Worm (Caenorhabditis elegans) whole organism, L3 larva: ENCODE results near the gene F42D1.4.
A peak's percentile ranks its signal among the peaks of the same experiment; 100 is the strongest.

Experiments used
- ZK546.5 ChIP-seq: sonication (generic microtip); optimal IDR thresholded peaks from 2 replicates; lab custom pipeline; 2017; ENCODE audit warnings: missing biosample characterization, missing genetic modification characterization
- ama-1 ChIP-seq: fragments of 150-350 bp; optimal IDR thresholded peaks from 2 replicates; lab custom pipeline; 2018
- ceh-28 ChIP-seq: fragments of 150-350 bp; optimal IDR thresholded peaks from 2 replicates; lab custom pipeline; 2014; ENCODE audit warnings: missing biosample characterization, missing genetic modification reagents, missing genetic modification characterization
- ceh-82 ChIP-seq: fragments of 150-350 bp; optimal IDR thresholded peaks from 2 replicates; lab custom pipeline; 2014; ENCODE audit warnings: missing biosample characterization, missing genetic modification characterization
- ceh-9 ChIP-seq: sonication (generic microtip); optimal IDR thresholded peaks from 2 replicates; lab custom pipeline; 2018; ENCODE audit warnings: missing biosample characterization, missing genetic modification characterization
- egl-27 ChIP-seq: sonication (generic microtip); optimal IDR thresholded peaks from 4 replicates; lab custom pipeline; 2017; ENCODE audit warnings: missing biosample characterization, missing genetic modification reagents, missing genetic modification characterization
- egl-5 ChIP-seq: fragments of 150-350 bp; optimal IDR thresholded peaks from 2 replicates; lab custom pipeline; 2017; ENCODE audit warnings: missing biosample characterization, missing genetic modification reagents, missing genetic modification characterization, inconsistent platforms
- elt-2 ChIP-seq: sonication (generic microtip); optimal IDR thresholded peaks from 2 replicates; lab custom pipeline; 2016; ENCODE audit warnings: missing genetic modification reagents, mild to moderate bottlenecking, missing genetic modification characterization, missing compliant biosample characterization
- elt-3 ChIP-seq, 3 experiments: fragments of 150-350 bp in 1 of 3; sonication (generic microtip) in 2 of 3; optimal IDR thresholded peaks; 2 replicates in 2 of 3; 4 replicates in 1 of 3; lab custom pipeline; 2014 to 2017; ENCODE audit warnings: missing biosample characterization in 3 of 3, missing genetic modification characterization in 3 of 3
- eor-1 ChIP-seq, 2 experiments: fragments of 150-350 bp; optimal IDR thresholded peaks; 2 replicates each; lab custom pipeline; 2014 to 2018; ENCODE audit warnings: missing biosample characterization in 2 of 2, missing genetic modification characterization in 2 of 2
- fkh-10 ChIP-seq: sonication (generic microtip); optimal IDR thresholded peaks from 2 replicates; lab custom pipeline; 2017; ENCODE audit warnings: missing biosample characterization, missing genetic modification reagents, missing genetic modification characterization
- fkh-2 ChIP-seq: fragments of 150-350 bp; optimal IDR thresholded peaks from 2 replicates; lab custom pipeline; 2014; ENCODE audit warnings: missing biosample characterization, missing genetic modification reagents, missing genetic modification characterization
- fos-1 ChIP-seq: fragments of 150-350 bp; optimal IDR thresholded peaks from 2 replicates; lab custom pipeline; 2014; ENCODE audit warnings: missing biosample characterization, missing genetic modification characterization
- hmg-11 ChIP-seq: sonication (generic microtip); optimal IDR thresholded peaks from 2 replicates; lab custom pipeline; 2016; ENCODE audit warnings: missing genetic modification characterization, missing compliant biosample characterization
- jun-1 ChIP-seq: fragments of 150-350 bp; optimal IDR thresholded peaks from 2 replicates; lab custom pipeline; 2014; ENCODE audit warnings: missing biosample characterization, missing genetic modification reagents, missing genetic modification characterization
- lin-15B ChIP-seq: fragments of 150-350 bp; optimal IDR thresholded peaks from 2 replicates; lab custom pipeline; 2014; ENCODE audit warnings: missing biosample characterization, missing genetic modification characterization
- lsy-12 ChIP-seq: sonication (generic microtip); optimal IDR thresholded peaks from 2 replicates; lab custom pipeline; 2016; ENCODE audit warnings: mild to moderate bottlenecking, missing genetic modification characterization, missing compliant biosample characterization
- mdl-1 ChIP-seq: fragments of 150-350 bp; optimal IDR thresholded peaks from 2 replicates; lab custom pipeline; 2014; ENCODE audit warnings: missing biosample characterization, missing genetic modification characterization
- nfya-1 ChIP-seq: sonication (generic microtip); optimal IDR thresholded peaks from 2 replicates; lab custom pipeline; 2017; ENCODE audit warnings: missing genetic modification characterization, mild to moderate bottlenecking, missing compliant biosample characterization, antibody characterized with exemption, moderate library complexity; ENCODE audit not compliant: insufficient read depth
- nhr-11 ChIP-seq: fragments of 150-350 bp; optimal IDR thresholded peaks from 2 replicates; lab custom pipeline; 2014; ENCODE audit warnings: missing biosample characterization, missing genetic modification characterization
- nhr-12 ChIP-seq: fragments of 150-350 bp; optimal IDR thresholded peaks from 2 replicates; lab custom pipeline; 2014; ENCODE audit warnings: missing biosample characterization, missing genetic modification characterization
- nhr-23 ChIP-seq: fragments of 150-350 bp; optimal IDR thresholded peaks from 2 replicates; lab custom pipeline; 2014; ENCODE audit warnings: missing biosample characterization, missing genetic modification reagents, missing genetic modification characterization
- nhr-237 ChIP-seq: fragments of 150-350 bp; optimal IDR thresholded peaks from 2 replicates; lab custom pipeline; 2014; ENCODE audit warnings: missing biosample characterization, missing genetic modification characterization
- nhr-25 ChIP-seq: sonication (generic microtip); optimal IDR thresholded peaks from 2 replicates; lab custom pipeline; 2017; ENCODE audit warnings: missing biosample characterization, missing genetic modification characterization
- nhr-28 ChIP-seq: fragments of 150-350 bp; optimal IDR thresholded peaks from 2 replicates; lab custom pipeline; 2014; ENCODE audit warnings: missing biosample characterization, missing genetic modification characterization
- nhr-43 ChIP-seq: sonication (generic microtip); optimal IDR thresholded peaks from 2 replicates; lab custom pipeline; 2016; ENCODE audit warnings: mild to moderate bottlenecking, missing genetic modification characterization, missing compliant biosample characterization; ENCODE audit not compliant: poor library complexity, severe bottlenecking
- nhr-76 ChIP-seq: fragments of 150-350 bp; sonication (generic microtip); optimal IDR thresholded peaks from 5 replicates; lab custom pipeline; 2014; ENCODE audit warnings: missing biosample characterization, missing genetic modification characterization
- nhr-77 ChIP-seq: fragments of 150-350 bp; optimal IDR thresholded peaks from 2 replicates; lab custom pipeline; 2014; ENCODE audit warnings: missing biosample characterization, missing genetic modification characterization
- pha-4 ChIP-seq: fragments of 150-350 bp; optimal IDR thresholded peaks from 2 replicates; lab custom pipeline; 2014; ENCODE audit warnings: missing biosample characterization, missing genetic modification reagents, missing genetic modification characterization
- pqm-1 ChIP-seq: fragments of 150-350 bp; optimal IDR thresholded peaks from 2 replicates; lab custom pipeline; 2017; ENCODE audit warnings: missing biosample characterization, missing genetic modification characterization, inconsistent platforms
- sea-2 ChIP-seq: fragments of 150-350 bp; sonication (generic microtip); optimal IDR thresholded peaks from 4 replicates; lab custom pipeline; 2014; ENCODE audit warnings: missing biosample characterization, missing genetic modification reagents, missing genetic modification characterization
- skn-1 ChIP-seq: fragments of 150-350 bp; optimal IDR thresholded peaks from 2 replicates; lab custom pipeline; 2014; ENCODE audit warnings: missing biosample characterization, missing genetic modification characterization
- snpc-4 ChIP-seq: fragments of 150-350 bp; optimal IDR thresholded peaks from 2 replicates; lab custom pipeline; 2014; ENCODE audit warnings: missing biosample characterization, missing genetic modification characterization
- tbx-2 ChIP-seq: sonication (generic microtip); optimal IDR thresholded peaks from 2 replicates; lab custom pipeline; 2016; ENCODE audit warnings: mild to moderate bottlenecking, missing genetic modification characterization, missing compliant biosample characterization
- zag-1 ChIP-seq: fragments of 150-350 bp; optimal IDR thresholded peaks from 2 replicates; lab custom pipeline; 2014; ENCODE audit warnings: missing biosample characterization, missing genetic modification characterization
- ztf-11 ChIP-seq: fragments of 150-350 bp; optimal IDR thresholded peaks from 2 replicates; lab custom pipeline; 2014; ENCODE audit warnings: missing biosample characterization, missing genetic modification characterization
- ztf-4 ChIP-seq: fragments of 150-350 bp; optimal IDR thresholded peaks from 2 replicates; lab custom pipeline; 2014; ENCODE audit warnings: missing biosample characterization, missing genetic modification characterization

F42D1.4 gene

DNA sequence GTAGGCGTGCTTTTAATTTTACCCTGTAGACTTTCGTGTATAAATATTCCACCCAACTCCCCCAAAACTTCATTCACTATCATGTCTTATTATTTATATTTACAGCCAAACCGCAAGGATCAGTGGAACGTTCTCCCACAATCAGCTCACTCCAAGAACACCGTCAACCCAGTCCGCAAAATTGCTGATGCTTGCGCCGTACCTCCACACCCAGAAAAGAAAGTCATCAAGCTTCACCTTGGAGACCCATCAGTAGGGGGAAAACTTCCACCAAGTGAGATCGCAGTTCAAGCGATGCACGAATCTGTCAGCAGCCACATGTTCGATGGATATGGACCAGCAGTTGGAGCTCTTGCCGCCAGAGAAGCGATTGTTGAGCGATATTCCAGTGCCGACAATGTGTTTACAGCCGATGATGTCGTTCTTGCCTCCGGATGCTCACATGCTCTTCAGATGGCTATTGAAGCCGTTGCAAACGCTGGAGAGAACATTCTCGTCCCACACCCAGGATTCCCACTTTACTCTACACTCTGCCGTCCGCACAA, 15.8 kb upstream of the F42D1.4 start:
- TF ChIP-seq nfya-1 (tag; lab: Kevin White, UChicago): peak; percentile 13
- peak; percentile 64 for TF ChIP-seq ama-1 (lab: Kevin White, UChicago)
- peak; percentile 52 for TF ChIP-seq nhr-43 (tag; lab: Kevin White, UChicago)
- TF ChIP-seq skn-1 (tag; lab: Kevin White, UChicago): no peak

DNA sequence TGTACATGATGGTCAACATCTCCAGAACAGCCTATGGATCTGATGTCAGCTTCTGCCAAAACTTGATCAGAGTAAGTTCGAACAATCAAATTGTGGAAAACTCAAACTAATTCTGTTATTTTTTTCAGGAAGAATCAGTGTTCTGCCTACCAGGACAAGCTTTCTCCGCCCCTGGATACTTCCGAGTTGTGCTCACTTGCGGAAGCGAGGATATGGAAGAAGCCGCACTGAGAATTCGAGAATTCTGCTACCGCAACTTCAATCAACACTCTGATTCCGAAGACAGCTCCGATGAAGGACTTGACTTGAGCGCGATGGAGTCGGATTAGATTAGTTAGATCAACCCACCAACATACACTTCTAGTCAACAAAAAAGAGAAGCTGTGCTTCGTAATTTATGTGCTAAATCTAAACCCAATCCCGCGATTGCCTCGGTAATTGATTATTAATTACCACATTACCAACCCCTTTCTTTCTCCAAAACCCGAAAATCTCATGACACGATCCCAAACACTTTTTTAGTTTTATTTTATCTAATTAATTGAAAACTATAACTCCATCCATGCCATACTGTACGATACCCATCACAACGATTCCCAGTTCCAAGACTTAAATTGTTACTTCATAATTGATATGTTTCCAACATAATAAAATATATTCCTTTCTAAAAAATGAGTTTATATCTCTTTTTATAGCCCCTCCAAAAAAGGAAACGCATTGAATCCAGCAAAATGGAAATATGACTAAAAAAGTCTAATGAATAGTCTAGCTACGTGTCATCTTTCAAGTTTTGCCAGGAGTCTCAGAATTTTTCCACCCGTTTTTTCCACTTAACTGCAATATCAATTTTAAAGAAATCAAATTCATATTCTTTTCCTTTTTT, 14.5 kb upstream of the F42D1.4 start:
- TF ChIP-seq nhr-43 (tag; lab: Kevin White, UChicago) (peak; percentile 52), nhr-76 (tag; lab: Kevin White, UChicago) (no peak), ceh-9 (no peak), nhr-25 (peak; percentile 1), ztf-4 (tag; lab: Kevin White, UChicago) (no peak), nhr-77 (tag; lab: Kevin White, UChicago) (no peak), nhr-237 (tag; lab: Kevin White, UChicago) (no peak), fos-1 (tag; lab: Kevin White, UChicago) (no peak), nhr-23 (tag; lab: Kevin White, UChicago) (peak; percentile 1), tbx-2 (tag; lab: Kevin White, UChicago) (no peak), ama-1 (lab: Kevin White, UChicago) (peak; percentile 85)

- no peak for TF ChIP-seq ZK546.5 (tag; lab: Kevin White, UChicago)
- TF ChIP-seq nhr-11 (tag; lab: Kevin White, UChicago): no peak
- no peak for TF ChIP-seq zag-1 (tag; lab: Kevin White, UChicago)
- TF ChIP-seq elt-2 (tag; lab: Kevin White, UChicago): peak; percentile 70
These were observed 13.8 kb upstream of the F42D1.4 start, which contains the start of gene sprr-2 for ce11 chrX:14793198-14793747. TSS of gene sprr-2 (plus strand) at chrX:14793445.

ce11 chrX:14794170-14794569, 12.9 kb upstream of the F42D1.4 start:
- TF ChIP-seq ZK546.5 (tag; lab: Kevin White, UChicago): no peak
- TF ChIP-seq nhr-23 (tag; lab: Kevin White, UChicago): no peak
- TF ChIP-seq ztf-11 (tag; lab: Kevin White, UChicago): no peak
- no peak for TF ChIP-seq pha-4 (tag; lab: Kevin White, UChicago)
- TF ChIP-seq ceh-28 (tag; lab: Kevin White, UChicago): no peak
- TF ChIP-seq elt-3 (tag; optimal IDR thresholded peaks at IDR 0.05; lab: Kevin White, UChicago): no peak
- TF ChIP-seq nhr-43 (tag; lab: Kevin White, UChicago): no peak
- no peak for TF ChIP-seq skn-1 (tag; lab: Kevin White, UChicago)
- TF ChIP-seq snpc-4 (tag; lab: Kevin White, UChicago): no peak

- TF ChIP-seq fos-1 (tag; lab: Kevin White, UChicago) (no peak), nhr-25 (no peak)
These were observed 9.6 kb upstream of the F42D1.4 start for ce11 chrX:14797405-14797804.

- TF ChIP-seq egl-5 (tag; lab: Kevin White, UChicago) (no peak), jun-1 (tag; lab: Kevin White, UChicago) (no peak), egl-27 (tag; lab: Kevin White, UChicago) (no peak), lin-15B (tag; lab: Kevin White, UChicago) (no peak), ceh-9 (no peak), sea-2 (no peak), pqm-1 (tag; lab: Kevin White, UChicago) (peak; percentile 6), eor-1 (tag; optimal IDR thresholded peaks at IDR 0.05; lab: Kevin White, UChicago) (no peak), ztf-11 (tag; lab: Kevin White, UChicago) (no peak), nhr-76 (tag; lab: Kevin White, UChicago) (no peak), fkh-2 (tag; lab: Kevin White, UChicago) (no peak), ceh-82 (no peak), nhr-25 (no peak), nhr-28 (tag; lab: Kevin White, UChicago) (no peak), elt-2 (tag; lab: Kevin White, UChicago) (peak; percentile 50), nfya-1 (tag; lab: Kevin White, UChicago) (peak; percentile 37), ceh-28 (tag; lab: Kevin White, UChicago) (no peak), hmg-11 (tag; lab: Kevin White, UChicago) (peak; percentile 77), ztf-4 (tag; lab: Kevin White, UChicago) (no peak), fkh-10 (no peak), mdl-1 (tag; lab: Kevin White, UChicago) (no peak), nhr-12 (no peak), zag-1 (tag; lab: Kevin White, UChicago) (no peak), pha-4 (tag; lab: Kevin White, UChicago) (peak; percentile 33), snpc-4 (tag; lab: Kevin White, UChicago) (no peak), lsy-12 (no peak)
These were observed 2.3 kb upstream of the F42D1.4 start for ce11 chrX:14804706-14805105.
